Fruit fly (Drosophila melanogaster): ENCODE measurements around the gene hh.

The hh gene

DNA sequence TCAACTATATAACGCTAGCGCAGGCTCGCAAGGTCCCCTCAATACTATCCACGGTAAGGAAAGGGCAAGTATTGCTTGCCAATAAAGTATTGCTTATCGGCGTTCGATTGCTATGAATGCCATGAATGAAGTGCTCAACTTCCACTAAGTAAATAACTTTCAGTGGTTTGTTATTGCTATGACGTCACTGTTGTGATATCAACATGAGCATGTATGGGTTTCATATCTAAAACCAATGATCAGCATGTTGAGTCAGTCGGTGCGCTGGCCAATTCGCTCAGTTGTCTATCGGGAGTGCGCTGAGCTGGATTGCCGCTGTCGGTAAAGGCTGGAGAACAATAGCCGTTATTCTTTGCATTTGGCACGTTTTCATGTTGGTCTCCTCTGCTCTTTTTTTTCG is 20.8 kb downstream of the hh start (continued):
- no peak for TF ChIP-seq CG12744 (GFP tag; optimal IDR thresholded peaks at IDR 0.05)
- TF ChIP-seq z (GFP tag; IDR thresholded peaks at IDR 0.05) = 0 out of 3 replicates have a peak, but pooled peaks have one; percentile 42
- no peak for TF ChIP-seq CG31365 (tag; optimal IDR thresholded peaks at IDR 0.05)
- no peak for TF ChIP-seq ash1 (GFP tag; optimal IDR thresholded peaks at IDR 0.05)
- no peak for TF ChIP-seq CG7745 (tag; optimal IDR thresholded peaks at IDR 0.05)
- no peak for TF ChIP-seq exex (tag; optimal IDR thresholded peaks at IDR 0.05)
- no peak for TF ChIP-seq bsh (GFP tag; optimal IDR thresholded peaks at IDR 0.05)
- no peak for TF ChIP-seq CG8281 (tag; optimal IDR thresholded peaks at IDR 0.05)
- TF ChIP-seq Atf-2 (GFP tag; optimal IDR thresholded peaks at IDR 0.05) = no peak
- TF ChIP-seq tll (GFP tag; optimal IDR thresholded peaks at IDR 0.05) = no peak
- TF ChIP-seq CG10543 (GFP tag; optimal IDR thresholded peaks at IDR 0.05) = peak; percentile 18
- no peak for TF ChIP-seq sob (GFP tag; IDR thresholded peaks at IDR 0.05)
- TF ChIP-seq insv (GFP tag; optimal IDR thresholded peaks at IDR 0.05) = no peak
- no peak for TF ChIP-seq stwl (tag; optimal IDR thresholded peaks at IDR 0.05)
- no peak for TF ChIP-seq Lim3 (GFP tag; IDR thresholded peaks at IDR 0.05)
- TF ChIP-seq sug (tag; optimal IDR thresholded peaks at IDR 0.05) = peak; percentile 43
- TF ChIP-seq BtbVII (GFP tag; optimal IDR thresholded peaks at IDR 0.05) = peak; percentile 95
- TF ChIP-seq ftz-f1 (GFP tag; optimal IDR thresholded peaks at IDR 0.05) = no peak
- TF ChIP-seq mirr (GFP tag; optimal IDR thresholded peaks at IDR 0.05) = peak; percentile 77
- TF ChIP-seq Abd-B (GFP tag; optimal IDR thresholded peaks at IDR 0.05) = no peak
- peak; percentile 47 for TF ChIP-seq cwo (GFP tag; optimal IDR thresholded peaks at IDR 0.05)
- no peak for TF ChIP-seq dpn (GFP tag; optimal IDR thresholded peaks at IDR 0.05)
- no peak for TF ChIP-seq fd96Cb (tag; optimal IDR thresholded peaks at IDR 0.05)
- no peak for TF ChIP-seq chm (GFP tag; IDR thresholded peaks at IDR 0.05)
- TF ChIP-seq al (GFP tag; IDR thresholded peaks at IDR 0.05) = no peak
- TF ChIP-seq Nf-YC (tag; optimal IDR thresholded peaks at IDR 0.05) = peak; percentile 54
- no peak for TF ChIP-seq Poxn (GFP tag; IDR thresholded peaks at IDR 0.05)
- peak; percentile 1 for TF ChIP-seq Fer1 (GFP tag; optimal IDR thresholded peaks at IDR 0.05)
- no peak for TF ChIP-seq nmo (GFP tag; optimal IDR thresholded peaks at IDR 0.05)
- no peak for TF ChIP-seq CG16779 (GFP tag; IDR thresholded peaks at IDR 0.05)
- no peak for TF ChIP-seq CG14050 (GFP tag; IDR thresholded peaks at IDR 0.05)
- TF ChIP-seq ac (GFP tag; optimal IDR thresholded peaks at IDR 0.05) = no peak
- TF ChIP-seq CG31224 (GFP tag; IDR thresholded peaks at IDR 0.05) = no peak
- no peak for TF ChIP-seq vvl (GFP tag; IDR thresholded peaks at IDR 0.05)
- TF ChIP-seq lov (optimal IDR thresholded peaks at IDR 0.05) = no peak
- no peak for TF ChIP-seq lov (GFP tag; IDR thresholded peaks at IDR 0.05)
- peak; percentile 64 for TF ChIP-seq grn (GFP tag; optimal IDR thresholded peaks at IDR 0.05)
- TF ChIP-seq CG12236 (GFP tag; optimal IDR thresholded peaks at IDR 0.05) = no peak
- TF ChIP-seq CG11456 (GFP tag; IDR thresholded peaks at IDR 0.05) = no peak
- TF ChIP-seq Gsc (GFP tag; IDR thresholded peaks at IDR 0.05) = no peak
- TF ChIP-seq CG17359 (tag; optimal IDR thresholded peaks at IDR 0.05) = no peak
- no peak for TF ChIP-seq dmrt99B (tag; optimal IDR thresholded peaks at IDR 0.05)
- TF ChIP-seq sd (tag; optimal IDR thresholded peaks at IDR 0.05) = peak; percentile 32
- 0 out of 3 replicates have a peak, but pooled peaks have one; percentile 10 for TF ChIP-seq vnd (GFP tag; IDR thresholded peaks at IDR 0.05; ENCODE audit: partially characterized antibody)
- TF ChIP-seq cg (GFP tag; optimal IDR thresholded peaks at IDR 0.05) = peak; percentile 20
- TF ChIP-seq trem (tag; optimal IDR thresholded peaks at IDR 0.05) = no peak
- no peak for TF ChIP-seq CG2129 (GFP tag; IDR thresholded peaks at IDR 0.05; ENCODE audit: partially characterized antibody)
- TF ChIP-seq fru (optimal IDR thresholded peaks at IDR 0.05) = no peak
- TF ChIP-seq C15 (GFP tag; IDR thresholded peaks at IDR 0.05) = no peak
- no peak for TF ChIP-seq gcm2 (GFP tag; optimal IDR thresholded peaks at IDR 0.05)
- no peak for TF ChIP-seq usp (GFP tag; optimal IDR thresholded peaks at IDR 0.05)
- TF ChIP-seq CG13296 (GFP tag; optimal IDR thresholded peaks at IDR 0.05) = no peak

Data from whole organism, embryonic.